Fruit fly (Drosophila melanogaster) Kc167 (cell line): ENCODE data around the gene spz3.

Experiments used
- Myc ChIP-seq: fragments of >200 bp; optimal IDR thresholded peaks from 2 replicates; lab custom pipeline; 2017; ENCODE audit warnings: missing external identifiers
- Sin3A ChIP-seq: fragments of >200 bp; optimal IDR thresholded peaks from 2 replicates; lab custom pipeline; 2018; ENCODE audit warnings: missing external identifiers
- h ChIP-seq: fragments of >200 bp; optimal IDR thresholded peaks from 3 replicates; lab custom pipeline; 2018; ENCODE audit warnings: missing external identifiers
- insv ChIP-seq: fragments of >200 bp; optimal IDR thresholded peaks from 3 replicates; lab custom pipeline; 2018; ENCODE audit warnings: missing external identifiers
- psq ChIP-seq: fragments of >200 bp; optimal IDR thresholded peaks from 2 replicates; lab custom pipeline; 2017; ENCODE audit warnings: missing external identifiers
- ttk ChIP-seq: sonication (Bioruptor generic); optimal IDR thresholded peaks from 2 replicates; lab custom pipeline; 2017; ENCODE audit warnings: missing external identifiers

spz3 gene

dm6 chr2L:7879292-7879894 lies at the start of gene spz3:
Gene spz3, minus strand, starts transcription at chr2L:7879552.
- TF ChIP-seq Sin3A (lab: Kevin White, UChicago) (no peak), h (lab: Kevin White, UChicago) (no peak), ttk (no peak), psq (lab: Kevin White, UChicago) (no peak), Myc (no peak), insv (lab: Kevin White, UChicago) (no peak)

- TF ChIP-seq insv (lab: Kevin White, UChicago) (no peak), h (lab: Kevin White, UChicago) (no peak), Myc (no peak), psq (lab: Kevin White, UChicago) (no peak), ttk (no peak), Sin3A (lab: Kevin White, UChicago) (no peak)
Observed at dm6 chr2L:7926288-7927061, 47.1 kb upstream of the spz3 start.

- TF ChIP-seq h (lab: Kevin White, UChicago), result no peak
- TF ChIP-seq ttk, result no peak
- no peak for TF ChIP-seq Myc
- TF ChIP-seq Sin3A (lab: Kevin White, UChicago), result no peak
- no peak for TF ChIP-seq psq (lab: Kevin White, UChicago)
- no peak for TF ChIP-seq insv (lab: Kevin White, UChicago)
Observed at dm6 chr2L:7925389-7925788, 46.0 kb upstream of the spz3 start.

dm6 chr2L:7923636-7924301 lies 44.4 kb upstream of the spz3 start:
- TF ChIP-seq ttk, result no peak
- no peak for TF ChIP-seq Myc
- no peak for TF ChIP-seq Sin3A (lab: Kevin White, UChicago)
- no peak for TF ChIP-seq psq (lab: Kevin White, UChicago)
- TF ChIP-seq h (lab: Kevin White, UChicago), result no peak
- TF ChIP-seq insv (lab: Kevin White, UChicago), result no peak

- TF ChIP-seq ttk (no peak), Sin3A (lab: Kevin White, UChicago) (no peak), Myc (no peak), psq (lab: Kevin White, UChicago) (no peak), h (lab: Kevin White, UChicago) (no peak), insv (lab: Kevin White, UChicago) (no peak)
Observed at dm6 chr2L:7922088-7922487, 42.7 kb upstream of the spz3 start.

dm6 chr2L:7920590-7920989 lies 41.2 kb upstream of the spz3 start:
- TF ChIP-seq ttk (no peak), insv (lab: Kevin White, UChicago) (no peak), Sin3A (lab: Kevin White, UChicago) (no peak), psq (lab: Kevin White, UChicago) (no peak), h (lab: Kevin White, UChicago) (no peak), Myc (no peak)

dm6 chr2L:7918770-7919169 lies 39.4 kb upstream of the spz3 start:
- TF ChIP-seq h (lab: Kevin White, UChicago), result no peak
- TF ChIP-seq insv (lab: Kevin White, UChicago), result no peak
- TF ChIP-seq psq (lab: Kevin White, UChicago), result no peak
- no peak for TF ChIP-seq Myc
- no peak for TF ChIP-seq ttk

- TF ChIP-seq Myc (no peak), psq (lab: Kevin White, UChicago) (no peak), Sin3A (lab: Kevin White, UChicago) (no peak), h (lab: Kevin White, UChicago) (no peak), ttk (no peak), insv (lab: Kevin White, UChicago) (no peak)
Observed at dm6 chr2L:7916368-7916767, 37.0 kb upstream of the spz3 start.

dm6 chr2L:7914948-7915549 lies 35.7 kb upstream of the spz3 start:
- TF ChIP-seq h (lab: Kevin White, UChicago) (no peak), Sin3A (lab: Kevin White, UChicago) (no peak), insv (lab: Kevin White, UChicago) (no peak), psq (lab: Kevin White, UChicago) (no peak), Myc (no peak), ttk (no peak)

dm6 chr2L:7912878-7913277 lies 33.5 kb upstream of the spz3 start:
- no peak for TF ChIP-seq insv (lab: Kevin White, UChicago)
- TF ChIP-seq h (lab: Kevin White, UChicago), result no peak
- no peak for TF ChIP-seq Sin3A (lab: Kevin White, UChicago)
- no peak for TF ChIP-seq ttk
- TF ChIP-seq psq (lab: Kevin White, UChicago), result no peak
- TF ChIP-seq Myc, result no peak

dm6 chr2L:7911209-7911859 lies 32.0 kb upstream of the spz3 start:
- TF ChIP-seq ttk (no peak), psq (lab: Kevin White, UChicago) (no peak), insv (lab: Kevin White, UChicago) (no peak), Myc (no peak), Sin3A (lab: Kevin White, UChicago) (no peak), h (lab: Kevin White, UChicago) (no peak)
